Fruit fly (Drosophila melanogaster) whole organism, embryonic: Measurements from ENCODE around the gene IKKepsilon.

Experiments used
- Blimp-1 ChIP-seq: fragments of 200-800 bp; sonication (Bioruptor generic); optimal IDR thresholded peaks from 3 replicates; lab custom pipeline; 2018; ENCODE audit warnings: missing biosample characterization, missing genetic modification characterization, mild to moderate bottlenecking, moderate library complexity, missing genetic modification reagents
- Bteb2 ChIP-seq: fragments of 200-800 bp; sonication (Bioruptor generic); optimal IDR thresholded peaks from 2 replicates; lab custom pipeline; 2016; ENCODE audit warnings: missing biosample characterization, missing genetic modification characterization
- CG10209 ChIP-seq: fragments of 200-800 bp; sonication (Bioruptor generic); optimal IDR thresholded peaks from 3 replicates; lab custom pipeline; 2017; ENCODE audit warnings: missing biosample characterization, mild to moderate bottlenecking, missing genetic modification characterization, missing genetic modification reagents
- CG10366 ChIP-seq: fragments of 200-800 bp; sonication (Bioruptor generic); IDR thresholded peaks from 2 replicates; pipeline ENCODE4 v1.3.6; 2022; ENCODE audit warnings: missing biosample characterization, missing genetic modification characterization
- CG10565 ChIP-seq: fragments of 200-800 bp; sonication (Bioruptor generic); optimal IDR thresholded peaks from 3 replicates; lab custom pipeline; 2016; ENCODE audit warnings: missing biosample characterization, mild to moderate bottlenecking, missing genetic modification characterization
- CG10959 ChIP-seq: fragments of 200-800 bp; sonication (Bioruptor generic); IDR thresholded peaks from 2 replicates; pipeline ENCODE4 v1.3.6; 2022; ENCODE audit warnings: missing biosample characterization, missing genetic modification characterization
- CG11085 ChIP-seq: fragments of 200-800 bp; sonication (Bioruptor generic); IDR thresholded peaks from 2 replicates; pipeline ENCODE4 v1.3.6; 2022; ENCODE audit warnings: missing biosample characterization, missing genetic modification characterization
- CG11560 ChIP-seq: fragments of 200-800 bp; sonication (Bioruptor generic); IDR thresholded peaks from 3 replicates; pipeline ENCODE4 v1.3.6; 2022; ENCODE audit warnings: missing biosample characterization, missing genetic modification characterization
- CG12104 ChIP-seq: fragments of 200-800 bp; sonication (Bioruptor generic); optimal IDR thresholded peaks from 3 replicates; lab custom pipeline; 2016; ENCODE audit warnings: missing biosample characterization, missing genetic modification characterization
- CG12659 ChIP-seq: fragments of 200-800 bp; sonication (Bioruptor generic); optimal IDR thresholded peaks from 3 replicates; lab custom pipeline; 2017; ENCODE audit warnings: mild to moderate bottlenecking, missing biosample characterization, missing genetic modification reagents, missing genetic modification characterization
- CG14710 ChIP-seq: fragments of 200-800 bp; sonication (Bioruptor generic); optimal IDR thresholded peaks from 3 replicates; lab custom pipeline; 2019; ENCODE audit warnings: missing biosample characterization, mild to moderate bottlenecking, missing genetic modification characterization, moderate library complexity
- CG15514 ChIP-seq: fragments of 200-800 bp; sonication (Bioruptor generic); optimal IDR thresholded peaks from 3 replicates; lab custom pipeline; 2017; ENCODE audit warnings: missing biosample characterization, missing genetic modification characterization, mild to moderate bottlenecking, moderate library complexity, missing genetic modification reagents
- CG17328 ChIP-seq: fragments of 200-800 bp; sonication (Bioruptor generic); IDR thresholded peaks from 2 replicates; pipeline ENCODE4 v1.3.6; 2022; ENCODE audit warnings: missing biosample characterization, missing genetic modification characterization
- CG18599 ChIP-seq: fragments of 200-800 bp; sonication (Bioruptor generic); optimal IDR thresholded peaks from 3 replicates; lab custom pipeline; 2017; ENCODE audit warnings: missing biosample characterization, missing genetic modification characterization, mild to moderate bottlenecking, moderate library complexity, missing genetic modification reagents
- CG2129 ChIP-seq: fragments of 200-800 bp; sonication (Bioruptor generic); IDR thresholded peaks from 2 replicates; pipeline ENCODE4 v1.3.6; 2022; ENCODE audit warnings: missing biosample characterization, missing genetic modification characterization; ENCODE audit not compliant: partially characterized antibody
- CG30431 ChIP-seq: fragments of 200-800 bp; sonication (Bioruptor generic); optimal IDR thresholded peaks from 2 replicates; lab custom pipeline; 2017; ENCODE audit warnings: missing biosample characterization, missing genetic modification characterization
- CG31441 ChIP-seq: fragments of 200-800 bp; sonication (Bioruptor generic); IDR thresholded peaks from 2 replicates; pipeline ENCODE4 v1.3.6; 2022; ENCODE audit warnings: missing biosample characterization, missing genetic modification characterization
- CG32532 ChIP-seq: fragments of 200-800 bp; sonication (Bioruptor generic); IDR thresholded peaks from 2 replicates; pipeline ENCODE4 v1.3.6; 2022; ENCODE audit warnings: missing biosample characterization, missing genetic modification characterization
- CG3281 ChIP-seq: fragments of 200-800 bp; sonication (Bioruptor generic); optimal IDR thresholded peaks from 3 replicates; lab custom pipeline; 2017; ENCODE audit warnings: missing biosample characterization, mild to moderate bottlenecking, missing genetic modification characterization
- CG4404 ChIP-seq: fragments of 200-800 bp; sonication (Bioruptor generic); IDR thresholded peaks from 2 replicates; pipeline ENCODE4 v1.3.6; 2022; ENCODE audit warnings: missing biosample characterization, missing genetic modification characterization
- CG8765 ChIP-seq: fragments of 200-800 bp; sonication (Bioruptor generic); IDR thresholded peaks from 2 replicates; pipeline ENCODE4 v1.3.6; 2022; ENCODE audit warnings: missing biosample characterization, missing genetic modification characterization
- CG9215 ChIP-seq: fragments of 200-800 bp; sonication (Bioruptor generic); IDR thresholded peaks from 2 replicates; pipeline ENCODE4 v1.3.6; 2022; ENCODE audit warnings: missing biosample characterization, missing genetic modification characterization
- CG9932 ChIP-seq: fragments of 200-800 bp; sonication (Bioruptor generic); IDR thresholded peaks from 2 replicates; pipeline ENCODE4 v1.3.6; 2022; ENCODE audit warnings: missing biosample characterization, missing genetic modification characterization
- D19B ChIP-seq: fragments of 200-800 bp; sonication (Bioruptor generic); optimal IDR thresholded peaks from 2 replicates; lab custom pipeline; 2017; ENCODE audit warnings: missing biosample characterization, mild to moderate bottlenecking, missing genetic modification characterization
- Dbx ChIP-seq: fragments of 200-800 bp; sonication (Bioruptor generic); IDR thresholded peaks from 3 replicates; pipeline ENCODE4 v1.3.6; 2022; ENCODE audit warnings: missing biosample characterization, missing genetic modification characterization
- Deaf1 ChIP-seq: fragments of 200-800 bp; optimal IDR thresholded peaks from 3 replicates; lab custom pipeline; 2019; ENCODE audit warnings: missing biosample characterization, mild to moderate bottlenecking, missing genetic modification characterization, moderate library complexity
- Dip2 ChIP-seq: fragments of 200-800 bp; sonication (Bioruptor generic); IDR thresholded peaks from 2 replicates; pipeline ENCODE4 v1.3.6; 2022; ENCODE audit warnings: missing biosample characterization, missing genetic modification characterization
- Drgx ChIP-seq: fragments of 200-800 bp; sonication (Bioruptor generic); IDR thresholded peaks from 2 replicates; pipeline ENCODE4 v1.3.6; 2022; ENCODE audit warnings: missing biosample characterization, missing genetic modification characterization
- Gug ChIP-seq: fragments of 200-800 bp; sonication (Bioruptor generic); IDR thresholded peaks from 4 replicates; pipeline ENCODE4 v1.3.6; 2022; ENCODE audit warnings: missing biosample characterization, missing genetic modification characterization
- H15 ChIP-seq: fragments of 200-800 bp; sonication (Bioruptor generic); IDR thresholded peaks from 3 replicates; pipeline ENCODE4 v1.3.6; 2022; ENCODE audit warnings: missing biosample characterization, missing genetic modification characterization
- Lpt ChIP-seq: fragments of >200 bp; optimal IDR thresholded peaks from 2 replicates; lab custom pipeline; 2018; ENCODE audit warnings: missing biosample characterization, missing genetic modification characterization
- Ptx1 ChIP-seq: fragments of 200-800 bp; sonication (Bioruptor generic); IDR thresholded peaks from 2 replicates; pipeline ENCODE4 v1.3.6; 2022; ENCODE audit warnings: missing biosample characterization, missing genetic modification characterization
- Rfx ChIP-seq: fragments of 200-800 bp; sonication (Bioruptor generic); IDR thresholded peaks from 2 replicates; pipeline ENCODE4 v1.3.6; 2022; ENCODE audit warnings: missing biosample characterization, missing genetic modification characterization
- Xrp1 ChIP-seq: fragments of 200-800 bp; sonication (Bioruptor generic); IDR thresholded peaks from 2 replicates; pipeline ENCODE4 v1.3.6; 2022; ENCODE audit warnings: missing biosample characterization, missing genetic modification characterization
- chinmo ChIP-seq: fragments of 200-800 bp; sonication (Bioruptor generic); IDR thresholded peaks from 4 replicates; pipeline ENCODE4 v1.3.6; 2022; ENCODE audit warnings: missing biosample characterization, missing genetic modification characterization; ENCODE audit not compliant: partially characterized antibody
- croc ChIP-seq: fragments of 200-800 bp; sonication (Bioruptor generic); conservative IDR thresholded peaks from 3 replicates; pipeline ENCODE4 v1.3.6; 2022; ENCODE audit warnings: missing biosample characterization, missing genetic modification characterization
- dysf ChIP-seq: fragments of 200-800 bp; sonication (Bioruptor generic); IDR thresholded peaks from 3 replicates; pipeline ENCODE4 v1.3.6; 2022; ENCODE audit warnings: missing biosample characterization, missing genetic modification characterization
- exex ChIP-seq: fragments of 200-800 bp; sonication (Bioruptor generic); optimal IDR thresholded peaks from 4 replicates; lab custom pipeline; 2018; ENCODE audit warnings: missing biosample characterization, mild to moderate bottlenecking, missing genetic modification characterization, moderate library complexity
- fd96Cb ChIP-seq: fragments of 200-800 bp; sonication (Bioruptor generic); optimal IDR thresholded peaks from 2 replicates; lab custom pipeline; 2018; ENCODE audit warnings: missing biosample characterization, mild to moderate bottlenecking, missing genetic modification characterization, moderate library complexity
- hkb ChIP-seq, 2 experiments: fragments of 200-800 bp in 1 of 2; fragments of >200 bp in 1 of 2; sonication (Bioruptor generic) in 1 of 2; IDR thresholded peaks in 1 of 2; optimal IDR thresholded peaks in 1 of 2; 2 replicates each; pipeline versions ENCODE4 v1.3.6 to Lab custom; 2017 to 2022; ENCODE audit warnings: missing biosample characterization in 1 of 2, missing genetic modification characterization in 1 of 2
- lmd ChIP-seq: fragments of 200-800 bp; sonication (Bioruptor generic); IDR thresholded peaks from 2 replicates; pipeline ENCODE4 v1.3.6; 2022; ENCODE audit warnings: missing biosample characterization, missing genetic modification characterization
- lov ChIP-seq, 2 experiments: fragments of 200-800 bp in 1 of 2; fragments of >200 bp in 1 of 2; sonication (Bioruptor generic) in 1 of 2; IDR thresholded peaks in 1 of 2; optimal IDR thresholded peaks in 1 of 2; 2 replicates in 1 of 2; 3 replicates in 1 of 2; pipeline versions ENCODE4 v1.3.6 to Lab custom; 2017 to 2022; ENCODE audit warnings: missing biosample characterization in 1 of 2, missing genetic modification characterization in 1 of 2
- p53 ChIP-seq: fragments of 200-800 bp; sonication (Bioruptor generic); optimal IDR thresholded peaks from 2 replicates; lab custom pipeline; 2016; ENCODE audit warnings: missing biosample characterization, missing genetic modification characterization
- prd ChIP-seq, 3 experiments: fragments of >200 bp in 2 of 3; fragments of 200-800 bp in 1 of 3; sonication (Bioruptor generic) in 1 of 3; optimal IDR thresholded peaks in 2 of 3; IDR thresholded peaks in 1 of 3; 2 replicates in 2 of 3; 3 replicates in 1 of 3; pipeline versions ENCODE4 v1.3.6 to Lab custom; 2017 to 2022; ENCODE audit warnings: missing biosample characterization in 1 of 3, missing genetic modification characterization in 1 of 3
- sens ChIP-seq: fragments of 200-800 bp; sonication (Bioruptor generic); peaks from one replicate; lab custom pipeline; 2016; ENCODE audit warnings: missing biosample characterization, missing genetic modification characterization
- tgo ChIP-seq: fragments of 200-800 bp; sonication (Bioruptor generic); IDR thresholded peaks from 3 replicates; pipeline ENCODE4 v1.3.6; 2022; ENCODE audit warnings: missing biosample characterization, missing genetic modification characterization
- vvl ChIP-seq: fragments of 200-800 bp; sonication (Bioruptor generic); IDR thresholded peaks from 2 replicates; pipeline ENCODE4 v1.3.6; 2022; ENCODE audit warnings: missing biosample characterization, missing genetic modification characterization

Gene IKKepsilon

dm6 chr2L:20700534-20701239, 24.8 kb downstream of the IKKepsilon start (continued):
- TF ChIP-seq CG2129 (GFP tag; lab: Robert Waterston, UW) (no peak), Blimp-1 (peak; percentile 89), Gug (GFP tag; lab: Robert Waterston, UW) (peak; percentile 4; the same call in 1 of the 4 replicates), CG10366 (peak; percentile 31; the same call in 1 of the 2 replicates), fd96Cb (tag; lab: Kevin White, UChicago) (peak; percentile 6), sens (GFP tag; lab: Kevin White, UChicago) (peak; percentile 24), CG10565 (no peak), Dbx (no peak), CG12659 (GFP tag; lab: Kevin White, UChicago) (no peak), prd (optimal IDR thresholded peaks at IDR 0.05; lab: Kevin White, UChicago) (no peak), prd (GFP tag; IDR thresholded peaks at IDR 0.05; lab: Robert Waterston, UW) (peak; percentile 34; the same call in 1 of the 3 replicates), H15 (GFP tag; lab: Robert Waterston, UW) (0 out of 3 replicates have a peak, but pooled peaks have one; percentile 19), dysf (GFP tag; lab: Robert Waterston, UW) (peak; percentile 59; the same call in 2 of the 3 replicates), CG14710 (tag; lab: Kevin White, UChicago) (no peak), CG17328 (GFP tag; lab: Robert Waterston, UW) (peak; percentile 11; the same call in 1 of the 2 replicates), croc (GFP tag; lab: Robert Waterston, UW) (peak; percentile 36; the same call in 2 of the 3 replicates), CG18599 (peak; percentile 10), CG9932 (peak; percentile 43; the same call in 1 of the 2 replicates), CG11560 (tag; lab: Robert Waterston, UW) (no peak), CG12104 (no peak), CG3281 (GFP tag; lab: Kevin White, UChicago) (no peak), exex (tag; lab: Kevin White, UChicago) (no peak), p53 (GFP tag; lab: Kevin White, UChicago) (no peak), Lpt (GFP tag; lab: Kevin White, UChicago) (no peak), tgo (GFP tag; lab: Robert Waterston, UW) (peak; percentile 53; the same call in 2 of the 3 replicates), CG31441 (GFP tag; lab: Robert Waterston, UW) (peak; percentile 37; the same call in 1 of the 2 replicates), Drgx (peak; percentile 35; the same call in 1 of the 2 replicates), CG10959 (GFP tag; lab: Robert Waterston, UW) (0 out of 2 replicates have a peak, but pooled peaks have one; percentile 8), lmd (GFP tag; lab: Robert Waterston, UW) (peak; percentile 46; the same call in 1 of the 2 replicates), Dip2 (GFP tag; lab: Robert Waterston, UW) (no peak), chinmo (peak; percentile 72; the same call in 2 of the 4 replicates), CG4404 (GFP tag; lab: Robert Waterston, UW) (peak; percentile 31; the same call in 1 of the 2 replicates), CG9215 (GFP tag; lab: Robert Waterston, UW) (peak; percentile 49), vvl (peak; percentile 45; the same call in 1 of the 2 replicates), Deaf1 (tag; lab: Kevin White, UChicago) (peak; percentile 43), lov (optimal IDR thresholded peaks at IDR 0.05; lab: Kevin White, UChicago) (no peak), lov (GFP tag; IDR thresholded peaks at IDR 0.05; lab: Robert Waterston, UW) (no peak), CG10209 (peak; percentile 23), CG30431 (GFP tag; lab: Kevin White, UChicago) (peak; percentile 1), Ptx1 (0 out of 2 replicates have a peak, but pooled peaks have one; percentile 12), CG32532 (GFP tag; lab: Robert Waterston, UW) (peak; percentile 47; the same call in 1 of the 2 replicates), CG8765 (peak; percentile 41; the same call in 1 of the 2 replicates), CG11085 (no peak), hkb (optimal IDR thresholded peaks at IDR 0.05; lab: Kevin White, UChicago) (no peak), hkb (GFP tag; IDR thresholded peaks at IDR 0.05; lab: Robert Waterston, UW) (no peak), Bteb2 (GFP tag; lab: Kevin White, UChicago) (no peak), D19B (no peak), Xrp1 (GFP tag; lab: Robert Waterston, UW) (peak; percentile 58), Rfx (GFP tag; lab: Robert Waterston, UW) (peak; percentile 69), CG15514 (GFP tag; lab: Kevin White, UChicago) (no peak)
